Worm (Caenorhabditis elegans) whole organism, midembryonic: ENCODE measurements around the gene nish-1.

Source experiments
- T22C8.4 ChIP-seq: fragments of 200-800 bp; sonication (Bioruptor generic); IDR thresholded peaks from 2 replicates; pipeline ENCODE4 v1.3.6; 2022; ENCODE audit warnings: missing genetic modification characterization, missing compliant biosample characterization
- cog-1 ChIP-seq: sonication (generic microtip); optimal IDR thresholded peaks from 2 replicates; lab custom pipeline; 2016; ENCODE audit warnings: missing genetic modification characterization, missing compliant biosample characterization
- flt-1 ChIP-seq: fragments of 200-800 bp; sonication (Bioruptor generic); IDR thresholded peaks from 2 replicates; pipeline ENCODE4 v1.3.6; 2022; ENCODE audit warnings: missing genetic modification characterization, missing compliant biosample characterization
- klf-2 ChIP-seq: fragments of 200-800 bp; sonication (Bioruptor generic); conservative IDR thresholded peaks from 2 replicates; pipeline ENCODE4 v1.3.6; 2022; ENCODE audit warnings: missing genetic modification reagents, missing genetic modification characterization, missing compliant biosample characterization
- med-1 ChIP-seq: sonication (generic microtip); optimal IDR thresholded peaks from 2 replicates; lab custom pipeline; 2017; ENCODE audit warnings: missing genetic modification characterization, mild to moderate bottlenecking, missing compliant biosample characterization, antibody characterized with exemption, missing genetic modification reagents; ENCODE audit not compliant: insufficient read depth
- ref-1 ChIP-seq: fragments of 200-800 bp; sonication (Bioruptor generic); conservative IDR thresholded peaks from 2 replicates; pipeline ENCODE4 v1.3.6; 2022; ENCODE audit warnings: missing genetic modification reagents, missing genetic modification characterization, missing compliant biosample characterization
- tab-1 ChIP-seq: fragments of 200-800 bp; sonication (Bioruptor generic); IDR thresholded peaks from 2 replicates; pipeline ENCODE4 v1.3.6; 2022; ENCODE audit warnings: missing genetic modification characterization, missing compliant biosample characterization
- ztf-23 ChIP-seq: fragments of 200-800 bp; sonication (Bioruptor generic); IDR thresholded peaks from 2 replicates; pipeline ENCODE4 v1.3.6; 2022; ENCODE audit warnings: missing genetic modification reagents, missing genetic modification characterization, missing compliant biosample characterization
- ztf-29 ChIP-seq: fragments of 200-800 bp; sonication (Bioruptor generic); IDR thresholded peaks from 2 replicates; pipeline ENCODE4 v1.3.6; 2022; ENCODE audit warnings: missing genetic modification reagents, missing genetic modification characterization, missing compliant biosample characterization

Gene nish-1

DNA sequence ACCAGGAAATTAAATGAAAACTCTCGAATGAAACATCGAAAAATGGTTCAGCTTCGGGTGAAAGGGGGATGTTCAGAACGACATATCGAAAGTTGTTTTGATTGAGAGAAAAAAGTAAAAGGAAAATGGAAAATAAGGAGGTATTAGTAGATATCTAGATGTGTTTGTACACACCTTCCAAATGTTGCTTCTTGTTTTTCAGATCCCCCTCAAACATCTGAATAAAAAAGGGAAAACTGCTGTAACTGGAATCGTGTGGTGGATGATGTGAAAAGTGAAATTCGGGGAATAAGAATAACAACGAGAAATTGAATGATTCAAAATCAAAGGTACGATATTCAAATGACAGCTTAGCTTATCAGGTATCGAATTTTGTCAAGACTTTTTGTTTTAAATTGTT lies 36.1 kb upstream of the nish-1 start, which contains the start of gene npax-3:
npax-3 (minus strand) TSS at position 101 of the 400 bp plus-strand sequence.
- TF ChIP-seq ref-1 (GFP tag; lab: Robert Waterston, UW) (no peak), ztf-23 (GFP tag; lab: Robert Waterston, UW) (no peak), flt-1 (GFP tag; lab: Robert Waterston, UW) (no peak), med-1 (GFP tag; lab: Kevin White, UChicago) (no peak), tab-1 (GFP tag; lab: Robert Waterston, UW) (no peak), klf-2 (GFP tag; lab: Robert Waterston, UW) (no peak), ztf-29 (GFP tag; lab: Robert Waterston, UW) (no peak), cog-1 (tag; lab: Kevin White, UChicago) (no peak), T22C8.4 (no peak)

DNA sequence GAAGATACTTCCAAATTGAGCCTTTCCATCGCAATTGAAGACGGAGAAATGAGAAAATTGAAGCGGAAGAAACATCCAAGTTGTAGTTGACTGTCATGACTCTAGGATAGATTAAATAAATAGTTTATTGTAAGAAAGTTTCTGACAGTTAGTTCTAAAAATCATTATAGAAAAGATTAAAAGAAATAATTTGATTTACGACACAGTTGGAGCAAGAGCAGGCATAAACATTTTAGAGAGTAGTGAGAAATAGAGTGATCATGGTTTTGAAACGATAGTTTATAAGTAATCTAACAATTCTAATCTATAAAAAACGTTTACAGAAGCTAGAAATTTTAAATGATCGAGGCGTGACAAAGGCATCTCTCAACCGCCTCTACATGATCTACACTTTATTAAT lies 32.0 kb upstream of the nish-1 start, which contains the start of gene best-15:
best-15 (minus strand) TSS at position 101 of the 400 bp plus-strand sequence.
- no peak for TF ChIP-seq ref-1 (GFP tag; lab: Robert Waterston, UW)
- no peak for TF ChIP-seq flt-1 (GFP tag; lab: Robert Waterston, UW)
- no peak for TF ChIP-seq ztf-23 (GFP tag; lab: Robert Waterston, UW)
- TF ChIP-seq med-1 (GFP tag; lab: Kevin White, UChicago), result no peak
- TF ChIP-seq ztf-29 (GFP tag; lab: Robert Waterston, UW), result no peak
- no peak for TF ChIP-seq T22C8.4
- no peak for TF ChIP-seq tab-1 (GFP tag; lab: Robert Waterston, UW)
- TF ChIP-seq klf-2 (GFP tag; lab: Robert Waterston, UW), result no peak
- TF ChIP-seq cog-1 (tag; lab: Kevin White, UChicago), result no peak

- TF ChIP-seq med-1 (GFP tag; lab: Kevin White, UChicago), result no peak
- TF ChIP-seq ztf-23 (GFP tag; lab: Robert Waterston, UW), result no peak
- no peak for TF ChIP-seq ref-1 (GFP tag; lab: Robert Waterston, UW)
- no peak for TF ChIP-seq ztf-29 (GFP tag; lab: Robert Waterston, UW)
- no peak for TF ChIP-seq klf-2 (GFP tag; lab: Robert Waterston, UW)
- TF ChIP-seq T22C8.4, result no peak
- TF ChIP-seq tab-1 (GFP tag; lab: Robert Waterston, UW), result no peak
- no peak for TF ChIP-seq flt-1 (GFP tag; lab: Robert Waterston, UW)
- TF ChIP-seq cog-1 (tag; lab: Kevin White, UChicago), result no peak
Observed at ce11 chrIV:10842232-10842631, 21.9 kb upstream of the nish-1 start.

DNA sequence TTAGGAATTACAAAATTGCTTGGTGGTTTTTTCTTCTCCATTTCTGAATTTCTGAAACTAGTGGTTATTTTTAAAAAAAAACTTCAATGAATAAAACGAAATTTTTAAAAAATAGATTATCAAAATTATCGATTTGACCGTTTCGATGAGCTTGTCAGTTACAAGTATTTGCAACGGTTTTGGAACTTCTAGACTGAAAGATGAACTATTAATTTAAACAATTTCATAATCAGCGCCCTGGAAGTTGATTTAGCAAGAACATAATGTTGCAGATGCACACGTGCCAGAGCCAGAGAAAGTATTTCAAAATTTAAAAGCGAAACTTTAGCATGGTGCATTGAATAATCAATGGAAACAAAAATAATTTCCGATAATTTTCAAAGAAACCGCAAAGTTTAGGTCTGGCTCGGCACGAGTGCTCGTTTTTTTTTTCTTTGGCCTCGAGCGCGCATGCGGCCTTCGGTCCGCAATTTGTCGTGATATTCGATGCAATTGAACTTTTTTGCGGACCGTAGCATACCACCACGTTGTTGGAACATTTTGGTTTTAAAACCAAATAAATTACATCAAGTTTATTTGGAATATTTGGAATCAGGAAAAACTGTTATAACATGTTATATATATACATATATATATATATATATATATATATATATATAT lies 21.3 kb upstream of the nish-1 start, which contains the start of gene T11G6.5:
T11G6.5 (minus strand) TSS at position 51 of the 660 bp plus-strand sequence.
- no peak for TF ChIP-seq ref-1 (GFP tag; lab: Robert Waterston, UW)
- no peak for TF ChIP-seq med-1 (GFP tag; lab: Kevin White, UChicago)
- TF ChIP-seq flt-1 (GFP tag; lab: Robert Waterston, UW), result no peak
- no peak for TF ChIP-seq ztf-23 (GFP tag; lab: Robert Waterston, UW)
- no peak for TF ChIP-seq klf-2 (GFP tag; lab: Robert Waterston, UW)
- no peak for TF ChIP-seq tab-1 (GFP tag; lab: Robert Waterston, UW)
- TF ChIP-seq ztf-29 (GFP tag; lab: Robert Waterston, UW), result no peak
- TF ChIP-seq T22C8.4, result no peak
- no peak for TF ChIP-seq cog-1 (tag; lab: Kevin White, UChicago)

DNA sequence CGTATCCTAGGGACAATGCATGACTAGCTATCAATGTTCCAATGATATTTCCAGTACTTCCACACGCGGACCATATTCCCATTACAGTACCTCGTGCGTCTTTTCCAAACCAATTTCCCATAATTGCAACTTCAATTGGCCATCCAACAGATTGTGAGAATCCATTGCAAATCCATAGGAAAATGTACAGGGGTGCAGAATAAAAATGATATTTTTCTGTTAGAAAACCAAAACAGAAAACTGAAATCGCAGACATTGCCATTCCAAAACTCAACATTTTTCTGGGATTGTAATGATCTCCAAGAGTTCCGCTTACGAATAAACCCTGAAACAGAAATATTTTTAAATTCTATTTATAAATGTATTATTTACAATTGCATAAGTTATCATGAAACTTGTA lies 13.0 kb upstream of the nish-1 start:
- TF ChIP-seq cog-1 (tag; lab: Kevin White, UChicago) (no peak), flt-1 (GFP tag; lab: Robert Waterston, UW) (no peak), ztf-23 (GFP tag; lab: Robert Waterston, UW) (no peak), T22C8.4 (no peak), ref-1 (GFP tag; lab: Robert Waterston, UW) (no peak), ztf-29 (GFP tag; lab: Robert Waterston, UW) (no peak), med-1 (GFP tag; lab: Kevin White, UChicago) (no peak), klf-2 (GFP tag; lab: Robert Waterston, UW) (no peak), tab-1 (GFP tag; lab: Robert Waterston, UW) (no peak)

- no peak for TF ChIP-seq T22C8.4
- no peak for TF ChIP-seq med-1 (GFP tag; lab: Kevin White, UChicago)
- no peak for TF ChIP-seq ztf-23 (GFP tag; lab: Robert Waterston, UW)
Observed at ce11 chrIV:10851833-10852232, 12.3 kb upstream of the nish-1 start, which contains the start of gene T11G6.4. Gene T11G6.4, minus strand, starts transcription at chrIV:10851933.

DNA sequence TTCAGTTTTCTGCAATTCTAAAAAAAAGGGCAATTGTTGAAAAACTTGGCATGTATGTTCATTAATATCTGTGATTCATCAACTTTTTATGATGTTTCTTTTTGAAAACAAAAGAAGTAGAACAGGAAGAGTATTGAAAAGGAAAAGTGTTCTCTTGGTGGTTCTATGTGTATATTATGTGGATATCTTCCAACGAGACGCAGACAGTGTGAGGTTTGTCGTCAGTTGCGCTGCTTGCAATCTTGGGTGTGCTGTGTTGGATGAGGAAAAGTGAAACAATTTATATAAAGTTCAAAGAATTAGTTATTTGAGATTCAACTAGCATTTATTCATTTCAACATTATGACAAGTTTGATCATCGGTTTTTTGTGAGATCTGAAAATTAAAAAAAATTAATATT lies 11.7 kb upstream of the nish-1 start:
- TF ChIP-seq ztf-29 (GFP tag; lab: Robert Waterston, UW) (no peak), cog-1 (tag; lab: Kevin White, UChicago) (no peak), flt-1 (GFP tag; lab: Robert Waterston, UW) (no peak), tab-1 (GFP tag; lab: Robert Waterston, UW) (no peak), T22C8.4 (no peak), ztf-23 (GFP tag; lab: Robert Waterston, UW) (no peak), med-1 (GFP tag; lab: Kevin White, UChicago) (no peak), ref-1 (GFP tag; lab: Robert Waterston, UW) (no peak)

- TF ChIP-seq med-1 (GFP tag; lab: Kevin White, UChicago), result no peak
- TF ChIP-seq ref-1 (GFP tag; lab: Robert Waterston, UW), result no peak
- TF ChIP-seq ztf-29 (GFP tag; lab: Robert Waterston, UW), result no peak
- no peak for TF ChIP-seq cog-1 (tag; lab: Kevin White, UChicago)
- TF ChIP-seq T22C8.4, result no peak
- TF ChIP-seq klf-2 (GFP tag; lab: Robert Waterston, UW), result no peak
- no peak for TF ChIP-seq flt-1 (GFP tag; lab: Robert Waterston, UW)
- TF ChIP-seq ztf-23 (GFP tag; lab: Robert Waterston, UW), result no peak
- no peak for TF ChIP-seq tab-1 (GFP tag; lab: Robert Waterston, UW)
Observed at ce11 chrIV:10854042-10854441, 10.1 kb upstream of the nish-1 start.

DNA sequence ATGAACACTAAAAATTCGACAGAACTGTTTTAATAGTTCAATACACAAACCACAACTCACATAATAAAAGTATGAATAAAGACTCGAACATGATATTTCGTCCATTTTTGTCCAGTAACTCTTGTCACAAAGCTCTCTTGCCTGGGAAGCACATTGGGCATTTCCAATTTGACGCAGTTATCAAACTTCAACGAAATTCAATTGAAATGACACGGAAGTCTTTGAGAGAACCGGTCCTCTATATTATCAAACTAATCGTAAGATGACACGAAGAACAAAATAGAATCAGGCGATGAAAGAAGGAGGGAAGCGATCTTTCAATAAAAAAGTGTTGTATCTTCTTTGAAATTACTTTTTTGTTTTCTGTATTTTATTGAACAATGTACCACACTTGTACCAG lies 9.1 kb upstream of the nish-1 start, which contains the start of gene T11G6.3:
T11G6.3 (minus strand) TSS at position 189 of the 400 bp plus-strand sequence.
- TF ChIP-seq med-1 (GFP tag; lab: Kevin White, UChicago) (no peak), flt-1 (GFP tag; lab: Robert Waterston, UW) (no peak)
